Worm (Caenorhabditis elegans) whole organism, L4 larva: ENCODE measurements around the gene lgc-5.

Experiments
- F26F4.8 ChIP-seq: fragments of 200-800 bp; sonication (Bioruptor generic); conservative IDR thresholded peaks from 2 replicates; pipeline ENCODE4 v1.3.6; 2022; ENCODE audit warnings: missing genetic modification characterization, missing compliant biosample characterization
- F44E2.7 ChIP-seq: fragments of 200-800 bp; sonication (Bioruptor generic); IDR thresholded peaks from 2 replicates; pipeline ENCODE4 v2.1.2; 2022; ENCODE audit warnings: missing genetic modification characterization, missing compliant biosample characterization
- R02D3.7 ChIP-seq: fragments of 150-350 bp; sonication (generic microtip); optimal IDR thresholded peaks from 3 replicates; lab custom pipeline; 2014; ENCODE audit warnings: missing biosample characterization, missing genetic modification characterization
- T20F7.1 ChIP-seq: fragments of 200-800 bp; sonication (Bioruptor generic); optimal IDR thresholded peaks from 2 replicates; lab custom pipeline; 2018; ENCODE audit warnings: mild to moderate bottlenecking, missing genetic modification characterization, missing compliant biosample characterization
- T26A8.4 ChIP-seq: fragments of 200-800 bp; sonication (Bioruptor generic); IDR thresholded peaks from 2 replicates; pipeline ENCODE4 v1.3.6; 2022; ENCODE audit warnings: missing genetic modification characterization, missing compliant biosample characterization
- Y48G9A.11 ChIP-seq: fragments of 200-800 bp; sonication (Bioruptor generic); IDR thresholded peaks from 2 replicates; pipeline ENCODE4 v1.3.6; 2022; ENCODE audit warnings: missing genetic modification reagents, missing genetic modification characterization, missing compliant biosample characterization
- Y75B8A.6 ChIP-seq: fragments of 200-800 bp; sonication (Bioruptor generic); IDR thresholded peaks from 2 replicates; pipeline ENCODE4 v1.3.6; 2022; ENCODE audit warnings: missing genetic modification reagents, missing genetic modification characterization, missing compliant biosample characterization
- aha-1 ChIP-seq: fragments of 150-350 bp; peaks from one replicate; lab custom pipeline; 2014; ENCODE audit warnings: missing biosample characterization, missing genetic modification characterization
- aly-2 ChIP-seq: sonication (generic microtip); optimal IDR thresholded peaks from 2 replicates; lab custom pipeline; 2018; ENCODE audit warnings: missing biosample characterization, missing genetic modification characterization
- arid-1 ChIP-seq: fragments of 200-800 bp; sonication (Bioruptor generic); conservative IDR thresholded peaks from 2 replicates; pipeline ENCODE4 v1.3.6; 2022; ENCODE audit warnings: missing genetic modification reagents, missing genetic modification characterization, missing compliant biosample characterization
- attf-4 ChIP-seq: sonication (generic microtip); optimal IDR thresholded peaks from 3 replicates; lab custom pipeline; 2017; ENCODE audit warnings: missing biosample characterization, missing genetic modification characterization
- ceh-20 ChIP-seq: fragments of 200-800 bp; sonication (Bioruptor generic); IDR thresholded peaks from 2 replicates; pipeline ENCODE4 v1.3.6; 2022; ENCODE audit warnings: missing genetic modification reagents, missing genetic modification characterization, missing compliant biosample characterization
- ceh-32 ChIP-seq: sonication (generic microtip); optimal IDR thresholded peaks from 2 replicates; lab custom pipeline; 2016; ENCODE audit warnings: mild to moderate bottlenecking, missing genetic modification characterization, missing compliant biosample characterization; ENCODE audit not compliant: poor library complexity
- ceh-62 ChIP-seq: sonication (generic microtip); optimal IDR thresholded peaks from 2 replicates; lab custom pipeline; 2017; ENCODE audit warnings: missing biosample characterization, missing genetic modification characterization
- ces-1 ChIP-seq: fragments of 150-350 bp; sonication (generic microtip); optimal IDR thresholded peaks from 4 replicates; lab custom pipeline; 2014; ENCODE audit warnings: missing biosample characterization, missing genetic modification reagents, missing genetic modification characterization
- cey-2 ChIP-seq: sonication (generic microtip); optimal IDR thresholded peaks from 3 replicates; lab custom pipeline; 2017; ENCODE audit warnings: missing genetic modification characterization, mild to moderate bottlenecking, missing compliant biosample characterization, antibody characterized with exemption, borderline replicate concordance; ENCODE audit not compliant: insufficient read depth
- daf-12 ChIP-seq: fragments of 150-350 bp; optimal IDR thresholded peaks from 2 replicates; lab custom pipeline; 2014; ENCODE audit warnings: missing biosample characterization, missing genetic modification reagents, missing genetic modification characterization
- daf-19 ChIP-seq: fragments of 200-800 bp; sonication (Bioruptor generic); conservative IDR thresholded peaks from 2 replicates; pipeline ENCODE4 v1.3.6; 2022; ENCODE audit warnings: missing genetic modification characterization, missing compliant biosample characterization
- dmd-6 ChIP-seq: fragments of 200-800 bp; sonication (Bioruptor generic); IDR thresholded peaks from 2 replicates; pipeline ENCODE4 v1.3.6; 2022; ENCODE audit warnings: missing genetic modification reagents, missing genetic modification characterization, missing compliant biosample characterization
- dpl-1 ChIP-seq: fragments of 150-350 bp; optimal IDR thresholded peaks from 2 replicates; lab custom pipeline; 2014; ENCODE audit warnings: missing biosample characterization, missing genetic modification reagents, missing genetic modification characterization
- dve-1 ChIP-seq: sonication (generic microtip); optimal IDR thresholded peaks from 2 replicates; lab custom pipeline; 2017; ENCODE audit warnings: antibody characterized with exemption, mild to moderate bottlenecking, missing genetic modification characterization, missing compliant biosample characterization; ENCODE audit not compliant: insufficient read depth
- egl-27 ChIP-seq: sonication (generic microtip); optimal IDR thresholded peaks from 3 replicates; lab custom pipeline; 2017; ENCODE audit warnings: missing biosample characterization, missing genetic modification reagents, missing genetic modification characterization
- gei-8 ChIP-seq: fragments of 200-800 bp; sonication (Bioruptor generic); optimal IDR thresholded peaks from 2 replicates; lab custom pipeline; 2018; ENCODE audit warnings: mild to moderate bottlenecking, missing genetic modification characterization, missing compliant biosample characterization
- hif-1 ChIP-seq, 2 experiments: sonication (generic microtip); optimal IDR thresholded peaks; 2 replicates each; lab custom pipeline; 2016 to 2017; ENCODE audit warnings: missing compliant biosample characterization in 2 of 2, missing genetic modification characterization in 2 of 2, missing genetic modification reagents in 2 of 2, missing genotype in 2 of 2, mild to moderate bottlenecking in 1 of 2
- jun-1 ChIP-seq: fragments of 150-350 bp; optimal IDR thresholded peaks from 2 replicates; lab custom pipeline; 2014; ENCODE audit warnings: missing biosample characterization, missing genetic modification reagents, missing genetic modification characterization
- lim-7 ChIP-seq: fragments of 200-800 bp; sonication (Bioruptor generic); IDR thresholded peaks from 2 replicates; pipeline ENCODE4 v1.3.6; 2022; ENCODE audit warnings: missing genetic modification characterization, missing compliant biosample characterization
- lin-1 ChIP-seq: fragments of 200-800 bp; sonication (Bioruptor generic); IDR thresholded peaks from 2 replicates; pipeline ENCODE4 v1.3.6; 2022; ENCODE audit warnings: missing genetic modification reagents, missing genetic modification characterization, missing compliant biosample characterization
- lin-13 ChIP-seq: fragments of 150-350 bp; optimal IDR thresholded peaks from 2 replicates; lab custom pipeline; 2014; ENCODE audit warnings: missing biosample characterization, missing genetic modification reagents, missing genetic modification characterization
- lin-15B ChIP-seq: fragments of 150-350 bp; sonication (generic microtip); optimal IDR thresholded peaks from 3 replicates; lab custom pipeline; 2014; ENCODE audit warnings: missing biosample characterization, missing genetic modification characterization
- madf-9 ChIP-seq: fragments of 200-800 bp; sonication (Bioruptor generic); conservative IDR thresholded peaks from 2 replicates; pipeline ENCODE4 v1.3.6; 2022; ENCODE audit warnings: missing genetic modification reagents, missing genetic modification characterization, missing compliant biosample characterization
- mep-1 ChIP-seq: fragments of 150-350 bp; sonication (generic microtip); optimal IDR thresholded peaks from 3 replicates; lab custom pipeline; 2014; ENCODE audit warnings: missing biosample characterization, missing genetic modification characterization
- mes-2 ChIP-seq: sonication (generic microtip); optimal IDR thresholded peaks from 2 replicates; lab custom pipeline; 2016; ENCODE audit warnings: missing genotype, mild to moderate bottlenecking, missing genetic modification characterization, missing compliant biosample characterization; ENCODE audit not compliant: poor library complexity, severe bottlenecking
- nhr-10 ChIP-seq: fragments of 150-350 bp; optimal IDR thresholded peaks from 2 replicates; lab custom pipeline; 2014; ENCODE audit warnings: missing biosample characterization, missing genetic modification characterization
- nhr-102 ChIP-seq: sonication (generic microtip); optimal IDR thresholded peaks from 2 replicates; lab custom pipeline; 2016; ENCODE audit warnings: mild to moderate bottlenecking, missing genetic modification characterization, moderate library complexity, missing compliant biosample characterization
- nhr-11 ChIP-seq: fragments of 150-350 bp; optimal IDR thresholded peaks from 2 replicates; lab custom pipeline; 2014; ENCODE audit warnings: missing biosample characterization, missing genetic modification characterization
- nhr-25 ChIP-seq: sonication (generic microtip); optimal IDR thresholded peaks from 2 replicates; lab custom pipeline; 2017; ENCODE audit warnings: missing genetic modification characterization, mild to moderate bottlenecking, missing compliant biosample characterization, antibody characterized with exemption, moderate library complexity, borderline replicate concordance; ENCODE audit not compliant: insufficient read depth
- nhr-6 ChIP-seq: fragments of 150-350 bp; optimal IDR thresholded peaks from 2 replicates; lab custom pipeline; 2014; ENCODE audit warnings: missing biosample characterization, missing genetic modification characterization
- pha-4 ChIP-seq, 2 experiments: fragments of 150-350 bp in 1 of 2; fragments of 200-800 bp in 1 of 2; sonication (Bioruptor generic) in 1 of 2; IDR thresholded peaks in 1 of 2; optimal IDR thresholded peaks in 1 of 2; 2 replicates each; pipeline versions ENCODE4 v1.3.6 to Lab custom; 2014 to 2022; ENCODE audit warnings: missing genetic modification characterization in 2 of 2, missing genetic modification reagents in 2 of 2, missing biosample characterization in 1 of 2, missing compliant biosample characterization in 1 of 2
- php-3 ChIP-seq: fragments of 200-800 bp; sonication (Bioruptor generic); IDR thresholded peaks from 2 replicates; pipeline ENCODE4 v1.3.6; 2022; ENCODE audit warnings: missing genetic modification reagents, missing genetic modification characterization, missing compliant biosample characterization
- rbr-2 ChIP-seq: sonication (generic microtip); optimal IDR thresholded peaks from 2 replicates; lab custom pipeline; 2016; ENCODE audit warnings: missing genotype, missing genetic modification characterization, missing compliant biosample characterization
- tra-1 ChIP-seq: fragments of 200-800 bp; sonication (Bioruptor generic); IDR thresholded peaks from 2 replicates; pipeline ENCODE4 v1.3.6; 2022; ENCODE audit warnings: missing genetic modification reagents, missing genetic modification characterization, missing compliant biosample characterization
- unc-130 ChIP-seq: sonication (generic microtip); optimal IDR thresholded peaks from 2 replicates; lab custom pipeline; 2016; ENCODE audit warnings: missing genetic modification reagents, missing genetic modification characterization, missing compliant biosample characterization
- unc-62 ChIP-seq, 3 experiments: fragments of 150-350 bp in 1 of 3; sonication (generic microtip); optimal IDR thresholded peaks in 2 of 3; peaks in 1 of 3; 1 replicate in 1 of 3; 2 replicates in 2 of 3; lab custom pipeline; 2014 to 2017; ENCODE audit warnings: missing biosample characterization in 3 of 3, missing genetic modification characterization in 3 of 3, missing genetic modification reagents in 3 of 3, missing genotype in 1 of 3
- zip-11 ChIP-seq: fragments of 200-800 bp; sonication (Bioruptor generic); IDR thresholded peaks from 2 replicates; pipeline ENCODE4 v1.3.6; 2022; ENCODE audit warnings: missing genetic modification characterization, missing compliant biosample characterization

The lgc-5 gene

ce11 chrIV:8333034-8333433, 9.5 kb upstream of the lgc-5 start:
- TF ChIP-seq lin-13 (GFP tag; lab: Kevin White, UChicago) (no peak), unc-62 (GFP tag; optimal IDR thresholded peaks at IDR 0.05 in 1 of 2; lab: Kevin White, UChicago) (peak in 1 of 2 experiments; percentile 97), unc-62 (tag; optimal IDR thresholded peaks at IDR 0.05; lab: Kevin White, UChicago) (no peak)
- TF ChIP-seq, all 104 proteins: peak for 1

ce11 chrIV:8333554-8333953, 8.9 kb upstream of the lgc-5 start:
- TF ChIP-seq T26A8.4 (no peak), Y75B8A.6 (GFP tag; lab: Robert Waterston, UW) (no peak), lin-15B (no peak)

- TF ChIP-seq aly-2 (tag; lab: Kevin White, UChicago), result no peak
- no peak for TF ChIP-seq dpl-1 (GFP tag; lab: Kevin White, UChicago)
- no peak for TF ChIP-seq lim-7 (GFP tag; lab: Robert Waterston, UW)
- TF ChIP-seq lin-1, result no peak
- TF ChIP-seq gei-8 (GFP tag; lab: Kevin White, UChicago), result no peak
- no peak for TF ChIP-seq F44E2.7
- TF ChIP-seq daf-19 (GFP tag; lab: Robert Waterston, UW), result no peak
- no peak for TF ChIP-seq pha-4 (GFP tag; IDR thresholded peaks at IDR 0.05; lab: Robert Waterston, UW)
- no peak for TF ChIP-seq pha-4 (tag; optimal IDR thresholded peaks at IDR 0.05; lab: Kevin White, UChicago)
- no peak for TF ChIP-seq nhr-10 (tag; lab: Kevin White, UChicago)
- no peak for TF ChIP-seq R02D3.7 (tag; lab: Kevin White, UChicago)
- no peak for TF ChIP-seq cey-2 (tag; lab: Kevin White, UChicago)
- no peak for TF ChIP-seq daf-12 (tag; lab: Kevin White, UChicago)
- TF ChIP-seq nhr-11 (tag; lab: Kevin White, UChicago), result no peak
- TF ChIP-seq hif-1 (tag; optimal IDR thresholded peaks at IDR 0.05; lab: Kevin White, UChicago), result no peak
- TF ChIP-seq zip-11, result no peak
- no peak for TF ChIP-seq dve-1 (tag; lab: Kevin White, UChicago)
- TF ChIP-seq madf-9 (GFP tag; lab: Robert Waterston, UW), result no peak
- TF ChIP-seq lin-15B, result no peak
- TF ChIP-seq arid-1 (GFP tag; lab: Robert Waterston, UW), result no peak
- TF ChIP-seq mes-2 (tag; lab: Kevin White, UChicago), result no peak
Observed at ce11 chrIV:8333954-8333987, 8.7 kb upstream of the lgc-5 start, which contains the start of gene his-31. Gene his-31, minus strand, starts transcription at chrIV:8333983.

DNA sequence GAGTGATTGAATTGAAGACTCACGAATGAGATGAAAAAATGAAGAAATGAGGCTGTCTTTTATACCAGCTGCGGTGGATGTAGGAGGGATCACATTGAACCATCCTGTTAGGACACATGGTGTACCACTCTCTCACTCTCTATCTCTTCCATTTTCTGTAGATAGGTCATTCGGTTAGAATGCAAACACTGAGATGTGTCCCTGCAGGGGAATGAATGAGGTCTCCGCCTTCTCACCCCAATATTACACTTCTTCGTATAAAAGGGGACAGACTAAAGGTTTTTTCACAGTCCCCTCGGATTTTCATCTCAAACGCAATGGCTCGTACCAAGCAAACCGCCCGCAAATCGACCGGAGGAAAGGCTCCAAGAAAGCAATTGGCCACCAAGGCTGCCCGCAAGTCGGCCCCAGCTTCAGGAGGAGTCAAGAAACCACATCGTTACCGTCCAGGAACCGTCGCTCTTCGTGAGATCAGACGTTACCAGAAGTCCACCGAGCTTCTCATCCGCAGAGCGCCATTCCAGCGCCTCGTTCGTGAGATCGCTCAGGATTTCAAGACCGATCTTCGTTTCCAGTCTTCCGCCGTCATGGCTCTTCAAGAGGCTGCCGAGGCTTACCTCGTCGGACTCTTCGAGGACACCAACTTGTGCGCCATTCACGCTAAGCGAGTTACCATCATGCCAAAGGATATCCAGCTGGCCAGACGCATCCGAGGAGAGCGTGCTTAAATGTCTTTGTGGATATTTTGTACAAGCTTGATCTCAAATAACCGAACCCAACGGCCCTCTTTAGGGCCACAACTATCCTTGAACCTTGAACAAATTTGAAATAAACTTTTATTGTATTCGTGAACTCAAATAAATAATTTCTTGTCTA, 8.3 kb upstream of the lgc-5 start, which contains the start of gene his-32:
Gene his-32 (plus strand): TSS at position 318 of the 876 bp plus-strand sequence.
- no peak for TF ChIP-seq ceh-62 (tag; lab: Kevin White, UChicago)
- TF ChIP-seq jun-1 (tag; lab: Kevin White, UChicago), result no peak
- TF ChIP-seq arid-1 (GFP tag; lab: Robert Waterston, UW), result no peak
- no peak for TF ChIP-seq nhr-102 (tag; lab: Kevin White, UChicago)
- no peak for TF ChIP-seq tra-1 (GFP tag; lab: Robert Waterston, UW)
- TF ChIP-seq unc-62 (GFP tag; optimal IDR thresholded peaks at IDR 0.05 in 1 of 2; lab: Kevin White, UChicago), result peak in 1 of 2 experiments; percentile 56
- no peak for TF ChIP-seq unc-62 (tag; optimal IDR thresholded peaks at IDR 0.05; lab: Kevin White, UChicago)
- TF ChIP-seq ceh-20 (GFP tag; lab: Robert Waterston, UW), result no peak
- no peak for TF ChIP-seq egl-27 (tag; lab: Kevin White, UChicago)
- peak; percentile 92 for TF ChIP-seq nhr-25 (tag; lab: Kevin White, UChicago)
- no peak for TF ChIP-seq unc-130 (GFP tag; lab: Kevin White, UChicago)
- peak; percentile 15 for TF ChIP-seq aha-1 (tag; lab: Kevin White, UChicago)
- no peak for TF ChIP-seq attf-4 (tag; lab: Kevin White, UChicago)
- TF ChIP-seq dpl-1 (GFP tag; lab: Kevin White, UChicago), result peak; percentile 0
- peak; percentile 85 for TF ChIP-seq nhr-6 (tag; lab: Kevin White, UChicago)
- no peak for TF ChIP-seq T20F7.1
- no peak for TF ChIP-seq ceh-32 (tag; lab: Kevin White, UChicago)
- TF ChIP-seq mep-1 (tag; lab: Kevin White, UChicago), result peak; percentile 91
- TF ChIP-seq Y48G9A.11 (GFP tag; lab: Robert Waterston, UW), result no peak
- peak; percentile 69 for TF ChIP-seq rbr-2 (tag; lab: Kevin White, UChicago)
- no peak for TF ChIP-seq ces-1 (GFP tag; lab: Kevin White, UChicago)
- TF ChIP-seq php-3 (GFP tag; lab: Robert Waterston, UW), result no peak
- no peak for TF ChIP-seq dmd-6 (GFP tag; lab: Robert Waterston, UW)
- TF ChIP-seq F26F4.8, result no peak
